Fruit fly (Drosophila melanogaster) whole organism, embryonic: ENCODE measurements around the gene CG13385.

ENCODE experiments used
- BEAF-32 ChIP-seq: fragments of 200-800 bp; sonication (Bioruptor generic); optimal IDR thresholded peaks from 3 replicates; lab custom pipeline; 2017; ENCODE audit warnings: missing biosample characterization, missing genetic modification characterization, mild to moderate bottlenecking, moderate library complexity, missing genetic modification reagents
- Bteb2 ChIP-seq: fragments of 200-800 bp; sonication (Bioruptor generic); optimal IDR thresholded peaks from 2 replicates; lab custom pipeline; 2016; ENCODE audit warnings: missing biosample characterization, missing genetic modification characterization
- CG10274 ChIP-seq: fragments of 200-800 bp; sonication (Bioruptor generic); optimal IDR thresholded peaks from 3 replicates; lab custom pipeline; 2017; ENCODE audit warnings: missing biosample characterization, mild to moderate bottlenecking, missing genetic modification characterization
- CG10565 ChIP-seq: fragments of 200-800 bp; sonication (Bioruptor generic); optimal IDR thresholded peaks from 3 replicates; lab custom pipeline; 2016; ENCODE audit warnings: missing biosample characterization, mild to moderate bottlenecking, missing genetic modification characterization
- CG11560 ChIP-seq: fragments of 200-800 bp; sonication (Bioruptor generic); IDR thresholded peaks from 3 replicates; pipeline ENCODE4 v1.3.6; 2022; ENCODE audit warnings: missing biosample characterization, missing genetic modification characterization
- CG12155 ChIP-seq: fragments of 200-800 bp; sonication (Bioruptor generic); optimal IDR thresholded peaks from 3 replicates; lab custom pipeline; 2016; ENCODE audit warnings: missing biosample characterization, missing genetic modification characterization
- CG12236 ChIP-seq: fragments of 200-800 bp; sonication (Bioruptor generic); optimal IDR thresholded peaks from 2 replicates; lab custom pipeline; 2016; ENCODE audit warnings: missing biosample characterization, missing genetic modification characterization
- CG12299 ChIP-seq: fragments of 200-800 bp; sonication (Bioruptor generic); optimal IDR thresholded peaks from 2 replicates; lab custom pipeline; 2018; ENCODE audit warnings: missing biosample characterization, mild to moderate bottlenecking, missing genetic modification characterization
- CG1603 ChIP-seq: fragments of 200-800 bp; sonication (Bioruptor generic); optimal IDR thresholded peaks from 2 replicates; lab custom pipeline; 2019; ENCODE audit warnings: missing biosample characterization, mild to moderate bottlenecking, missing genetic modification characterization, moderate library complexity
- CG16779 ChIP-seq: fragments of 200-800 bp; sonication (Bioruptor generic); IDR thresholded peaks from 2 replicates; pipeline ENCODE4 v1.3.6; 2022; ENCODE audit warnings: missing biosample characterization, missing genetic modification characterization
- CG18476 ChIP-seq: fragments of 200-800 bp; sonication (Bioruptor generic); optimal IDR thresholded peaks from 2 replicates; lab custom pipeline; 2016; ENCODE audit warnings: missing biosample characterization, mild to moderate bottlenecking, missing genetic modification characterization
- CG18764 ChIP-seq: fragments of 200-800 bp; sonication (Bioruptor generic); optimal IDR thresholded peaks from 3 replicates; lab custom pipeline; 2016; ENCODE audit warnings: missing biosample characterization, missing genetic modification characterization
- CG2199 ChIP-seq: fragments of 200-800 bp; sonication (Bioruptor generic); IDR thresholded peaks from 3 replicates; pipeline ENCODE4 v1.3.6; 2022; ENCODE audit warnings: missing biosample characterization, missing genetic modification characterization
- CG2875 ChIP-seq: fragments of 200-800 bp; sonication (Bioruptor generic); optimal IDR thresholded peaks from 2 replicates; lab custom pipeline; 2017; ENCODE audit warnings: missing biosample characterization, mild to moderate bottlenecking, missing genetic modification characterization, missing genetic modification reagents
- CG2889 ChIP-seq: fragments of 200-800 bp; sonication (Bioruptor generic); IDR thresholded peaks from 3 replicates; pipeline ENCODE4 v1.3.6; 2022; ENCODE audit warnings: missing biosample characterization, missing genetic modification characterization
- CG3163 ChIP-seq: fragments of 200-800 bp; sonication (Bioruptor generic); optimal IDR thresholded peaks from 3 replicates; lab custom pipeline; 2016; ENCODE audit warnings: missing biosample characterization, missing genetic modification characterization
- CG4360 ChIP-seq: fragments of 200-800 bp; sonication (Bioruptor generic); IDR thresholded peaks from 2 replicates; pipeline ENCODE4 v1.3.6; 2022; ENCODE audit warnings: missing biosample characterization, missing genetic modification characterization
- CG7745 ChIP-seq: fragments of 200-800 bp; sonication (Bioruptor generic); optimal IDR thresholded peaks from 2 replicates; lab custom pipeline; 2018; ENCODE audit warnings: missing biosample characterization, mild to moderate bottlenecking, missing genetic modification characterization, moderate library complexity
- CG7839 ChIP-seq: fragments of 200-800 bp; sonication (Bioruptor generic); optimal IDR thresholded peaks from 3 replicates; lab custom pipeline; 2018; ENCODE audit warnings: missing biosample characterization, mild to moderate bottlenecking, missing genetic modification characterization, moderate library complexity
- CG9797 ChIP-seq: fragments of 200-800 bp; sonication (Bioruptor generic); optimal IDR thresholded peaks from 3 replicates; lab custom pipeline; 2018; ENCODE audit warnings: missing biosample characterization, mild to moderate bottlenecking, missing genetic modification characterization
- CTCF ChIP-seq: fragments of 200-800 bp; sonication (Bioruptor generic); optimal IDR thresholded peaks from 2 replicates; lab custom pipeline; 2017; ENCODE audit warnings: missing biosample characterization, mild to moderate bottlenecking, missing genetic modification characterization, moderate library complexity
- Deaf1 ChIP-seq: fragments of 200-800 bp; optimal IDR thresholded peaks from 3 replicates; lab custom pipeline; 2019; ENCODE audit warnings: missing biosample characterization, mild to moderate bottlenecking, missing genetic modification characterization, moderate library complexity
- Dip3 ChIP-seq: fragments of 200-800 bp; sonication (Bioruptor generic); optimal IDR thresholded peaks from 3 replicates; lab custom pipeline; 2016; ENCODE audit warnings: missing biosample characterization, missing genetic modification characterization
- HLH54F ChIP-seq: fragments of 200-800 bp; sonication (Bioruptor generic); optimal IDR thresholded peaks from 3 replicates; lab custom pipeline; 2016; ENCODE audit warnings: missing biosample characterization, missing genetic modification characterization
- Hey ChIP-seq: fragments of 200-800 bp; sonication (Bioruptor generic); optimal IDR thresholded peaks from 3 replicates; lab custom pipeline; 2018; ENCODE audit warnings: missing biosample characterization, mild to moderate bottlenecking, missing genetic modification characterization
- NC2α ChIP-seq: fragments of 200-800 bp; sonication (Bioruptor generic); optimal IDR thresholded peaks from 2 replicates; lab custom pipeline; 2016; ENCODE audit warnings: missing biosample characterization, missing genetic modification characterization
- Neu2 ChIP-seq: fragments of 200-800 bp; sonication (Bioruptor generic); optimal IDR thresholded peaks from 3 replicates; lab custom pipeline; 2016; ENCODE audit warnings: missing biosample characterization, missing genetic modification characterization, borderline replicate concordance
- Oaz ChIP-seq: fragments of 200-800 bp; sonication (Bioruptor generic); IDR thresholded peaks from 2 replicates; pipeline ENCODE4 v1.3.6; 2022; ENCODE audit warnings: missing biosample characterization, missing genetic modification characterization
- Sry-β ChIP-seq: fragments of 200-800 bp; sonication (Bioruptor generic); optimal IDR thresholded peaks from 2 replicates; lab custom pipeline; 2018; ENCODE audit warnings: missing biosample characterization, mild to moderate bottlenecking, missing genetic modification characterization, moderate library complexity
- Taf1 ChIP-seq: fragments of 200-800 bp; sonication (Bioruptor generic); IDR thresholded peaks from 2 replicates; pipeline ENCODE4 v1.3.6; 2022; ENCODE audit warnings: missing biosample characterization, missing genetic modification characterization
- bbx ChIP-seq: fragments of 200-800 bp; sonication (Bioruptor generic); IDR thresholded peaks from 2 replicates; pipeline ENCODE4 v1.3.6; 2022; ENCODE audit warnings: missing biosample characterization, missing genetic modification characterization; ENCODE audit not compliant: partially characterized antibody
- cad ChIP-seq: fragments of >200 bp; optimal IDR thresholded peaks from 2 replicates; lab custom pipeline; 2017; ENCODE audit warnings: missing biosample characterization, missing genetic modification characterization
- chn ChIP-seq: fragments of 200-800 bp; sonication (Bioruptor generic); optimal IDR thresholded peaks from 2 replicates; lab custom pipeline; 2016; ENCODE audit warnings: missing biosample characterization, missing genetic modification characterization
- corto ChIP-seq: fragments of 200-800 bp; sonication (Bioruptor generic); optimal IDR thresholded peaks from 2 replicates; lab custom pipeline; 2016; ENCODE audit warnings: missing biosample characterization, mild to moderate bottlenecking, missing genetic modification characterization, moderate library complexity
- crp ChIP-seq, 2 experiments: fragments of 200-800 bp; sonication (Bioruptor generic); optimal IDR thresholded peaks; 2 replicates in 1 of 2; 3 replicates in 1 of 2; lab custom pipeline; 2017; ENCODE audit warnings: missing biosample characterization in 2 of 2, missing genetic modification characterization in 2 of 2, mild to moderate bottlenecking in 1 of 2, moderate library complexity in 1 of 2
- ems ChIP-seq: fragments of 200-800 bp; sonication (Bioruptor generic); optimal IDR thresholded peaks from 3 replicates; lab custom pipeline; 2016; ENCODE audit warnings: missing biosample characterization, missing genetic modification characterization
- hkb ChIP-seq, 2 experiments: fragments of 200-800 bp in 1 of 2; fragments of >200 bp in 1 of 2; sonication (Bioruptor generic) in 1 of 2; IDR thresholded peaks in 1 of 2; optimal IDR thresholded peaks in 1 of 2; 2 replicates each; pipeline versions ENCODE4 v1.3.6 to Lab custom; 2017 to 2022; ENCODE audit warnings: missing biosample characterization in 1 of 2, missing genetic modification characterization in 1 of 2
- hth ChIP-seq: fragments of >200 bp; optimal IDR thresholded peaks from 2 replicates; lab custom pipeline; 2017; ENCODE audit warnings: inconsistent platforms
- jing ChIP-seq: fragments of 200-800 bp; sonication (Bioruptor generic); optimal IDR thresholded peaks from 2 replicates; lab custom pipeline; 2018; ENCODE audit warnings: missing biosample characterization, mild to moderate bottlenecking, missing genetic modification characterization
- jumu ChIP-seq: fragments of 200-800 bp; sonication (Bioruptor generic); optimal IDR thresholded peaks from 3 replicates; lab custom pipeline; 2016; ENCODE audit warnings: missing biosample characterization, missing genetic modification characterization
- kay ChIP-seq: fragments of 200-800 bp; sonication (Bioruptor generic); optimal IDR thresholded peaks from 2 replicates; lab custom pipeline; 2016; ENCODE audit warnings: missing biosample characterization, missing genetic modification characterization
- knrl ChIP-seq: fragments of 200-800 bp; sonication (Bioruptor generic); IDR thresholded peaks from 3 replicates; pipeline ENCODE4 v1.3.6; 2022; ENCODE audit warnings: missing biosample characterization, missing genetic modification characterization; ENCODE audit not compliant: partially characterized antibody
- lola ChIP-seq, 3 experiments: fragments of >200 bp in 2 of 3; fragments of 200-800 bp in 1 of 3; sonication (Bioruptor generic) in 1 of 3; optimal IDR thresholded peaks; 2 replicates each; lab custom pipeline; 2017 to 2019; ENCODE audit warnings: missing biosample characterization in 3 of 3, missing genetic modification characterization in 3 of 3, mild to moderate bottlenecking in 1 of 3, moderate library complexity in 1 of 3
- odd ChIP-seq: fragments of 200-800 bp; sonication (Bioruptor generic); optimal IDR thresholded peaks from 2 replicates; lab custom pipeline; 2017; ENCODE audit warnings: missing biosample characterization, mild to moderate bottlenecking, missing genetic modification characterization
- p53 ChIP-seq: fragments of 200-800 bp; sonication (Bioruptor generic); optimal IDR thresholded peaks from 2 replicates; lab custom pipeline; 2016; ENCODE audit warnings: missing biosample characterization, missing genetic modification characterization
- pnt ChIP-seq: fragments of 200-800 bp; sonication (Bioruptor generic); optimal IDR thresholded peaks from 3 replicates; lab custom pipeline; 2016; ENCODE audit warnings: missing biosample characterization, missing genetic modification characterization
- sd ChIP-seq: fragments of 200-800 bp; sonication (Bioruptor generic); optimal IDR thresholded peaks from 3 replicates; lab custom pipeline; 2018; ENCODE audit warnings: missing biosample characterization, mild to moderate bottlenecking, missing genetic modification characterization, moderate library complexity
- shn ChIP-seq: fragments of 200-800 bp; sonication (Bioruptor generic); optimal IDR thresholded peaks from 3 replicates; lab custom pipeline; 2016; ENCODE audit warnings: missing biosample characterization, missing genetic modification characterization
- zfh1 ChIP-seq: fragments of 200-800 bp; sonication (Bioruptor generic); IDR thresholded peaks from 3 replicates; pipeline ENCODE4 v1.3.6; 2022; ENCODE audit warnings: missing biosample characterization, missing genetic modification characterization

CG13385 gene

dm6 chr2L:8362273-8362954, 34.0 kb upstream of the CG13385 start, which contains the start of gene CG7627 (continued):
- TF ChIP-seq knrl (GFP tag; lab: Robert Waterston, UW) = no peak
- no peak for TF ChIP-seq corto (GFP tag; lab: Kevin White, UChicago)
- TF ChIP-seq CG3163 = peak; percentile 40
- TF ChIP-seq CG12236 (GFP tag; lab: Kevin White, UChicago) = no peak
- TF ChIP-seq CG7745 (tag; lab: Kevin White, UChicago) = no peak
- peak; percentile 63; the same call in 2 of the 3 replicates for TF ChIP-seq CG11560 (tag; lab: Robert Waterston, UW)
- peak; percentile 48; the same call in 1 of the 2 replicates for TF ChIP-seq bbx (GFP tag; lab: Robert Waterston, UW)
- TF ChIP-seq CG4360 (GFP tag; lab: Robert Waterston, UW) = 0 out of 2 replicates have a peak, but pooled peaks have one; percentile 23
- peak; percentile 59 for TF ChIP-seq pnt
- peak in 1 of 3 experiments; percentile 43 for TF ChIP-seq lola (GFP tag; optimal IDR thresholded peaks at IDR 0.05; lab: Kevin White, UChicago)
- no peak for TF ChIP-seq Hey (tag; lab: Kevin White, UChicago)
- peak; percentile 82 for TF ChIP-seq zfh1 (GFP tag; lab: Robert Waterston, UW)
- TF ChIP-seq Dip3 (GFP tag; lab: Kevin White, UChicago) = peak; percentile 73
- TF ChIP-seq Sry-β (GFP tag; lab: Kevin White, UChicago) = no peak
- TF ChIP-seq jumu (GFP tag; lab: Kevin White, UChicago) = peak; percentile 76
- TF ChIP-seq chn (GFP tag; lab: Kevin White, UChicago) = peak; percentile 56
- no peak for TF ChIP-seq CTCF
- TF ChIP-seq CG10274 = no peak
- no peak for TF ChIP-seq BEAF-32
- peak; percentile 9 for TF ChIP-seq p53 (GFP tag; lab: Kevin White, UChicago)
- TF ChIP-seq Oaz (GFP tag; lab: Robert Waterston, UW) = peak; percentile 48; the same call in 1 of the 2 replicates
- no peak for TF ChIP-seq Neu2 (GFP tag; lab: Kevin White, UChicago)
- TF ChIP-seq Deaf1 (tag; lab: Kevin White, UChicago) = peak; percentile 97
- peak in 1 of 2 experiments; percentile 7 for TF ChIP-seq crp (GFP tag; optimal IDR thresholded peaks at IDR 0.05; lab: Kevin White, UChicago)
- peak; percentile 80 for TF ChIP-seq CG7839 (tag; lab: Kevin White, UChicago)
- TF ChIP-seq ems (GFP tag; lab: Kevin White, UChicago) = peak; percentile 67
- peak; percentile 72 for TF ChIP-seq HLH54F (GFP tag; lab: Kevin White, UChicago)
- TF ChIP-seq kay (GFP tag; lab: Kevin White, UChicago) = peak; percentile 31
- peak; percentile 12 for TF ChIP-seq NC2α (GFP tag; lab: Kevin White, UChicago)
- TF ChIP-seq cad = no peak
- TF ChIP-seq hth (lab: Kevin White, UChicago) = no peak
- TF ChIP-seq Bteb2 (GFP tag; lab: Kevin White, UChicago) = peak; percentile 10
- peak; percentile 54 for TF ChIP-seq CG2875 (GFP tag; lab: Kevin White, UChicago)
- TF ChIP-seq CG9797 (GFP tag; lab: Kevin White, UChicago) = no peak
- peak; percentile 41 for TF ChIP-seq sd (tag; lab: Kevin White, UChicago)
- 0 out of 2 replicates have a peak, but pooled peaks have one; percentile 34 for TF ChIP-seq CG16779 (GFP tag; lab: Robert Waterston, UW)
- TF ChIP-seq CG10565 (GFP tag; lab: Kevin White, UChicago) = no peak
- peak; percentile 13 for TF ChIP-seq jing (GFP tag; lab: Kevin White, UChicago)
- peak; percentile 50; the same call in 1 of the 3 replicates for TF ChIP-seq CG2889 (GFP tag; lab: Robert Waterston, UW)
- peak; percentile 53 for TF ChIP-seq CG12155
- peak; percentile 69 for TF ChIP-seq Taf1 (GFP tag; lab: Robert Waterston, UW)
- no peak for TF ChIP-seq hkb (optimal IDR thresholded peaks at IDR 0.05; lab: Kevin White, UChicago)
- TF ChIP-seq hkb (GFP tag; IDR thresholded peaks at IDR 0.05; lab: Robert Waterston, UW) = peak; percentile 84
- peak; percentile 71 for TF ChIP-seq CG12299 (tag; lab: Kevin White, UChicago)
- peak; percentile 79 for TF ChIP-seq shn (GFP tag; lab: Kevin White, UChicago)
- no peak for TF ChIP-seq CG18764 (GFP tag; lab: Kevin White, UChicago)
- TF ChIP-seq CG18476 = peak; percentile 64
- peak; percentile 80 for TF ChIP-seq CG1603 (tag; lab: Kevin White, UChicago)
- TF ChIP-seq odd (GFP tag; lab: Kevin White, UChicago) = peak; percentile 51
- TF ChIP-seq CG2199 = no peak
